Fruit fly (Drosophila melanogaster) whole organism, embryonic: ENCODE measurements around the gene CG32448.

Source experiments
- Ada2b ChIP-seq: fragments of 200-800 bp; sonication (Bioruptor generic); IDR thresholded peaks from 2 replicates; pipeline ENCODE4 v1.3.6; 2022; ENCODE audit warnings: missing biosample characterization, missing genetic modification characterization
- Blimp-1 ChIP-seq: fragments of 200-800 bp; sonication (Bioruptor generic); optimal IDR thresholded peaks from 3 replicates; lab custom pipeline; 2018; ENCODE audit warnings: missing biosample characterization, missing genetic modification characterization, mild to moderate bottlenecking, moderate library complexity, missing genetic modification reagents
- CG10209 ChIP-seq: fragments of 200-800 bp; sonication (Bioruptor generic); optimal IDR thresholded peaks from 3 replicates; lab custom pipeline; 2017; ENCODE audit warnings: missing biosample characterization, mild to moderate bottlenecking, missing genetic modification characterization, missing genetic modification reagents
- CG10431 ChIP-seq: fragments of 200-800 bp; sonication (Bioruptor generic); optimal IDR thresholded peaks from 3 replicates; lab custom pipeline; 2018; ENCODE audit warnings: missing biosample characterization, mild to moderate bottlenecking, missing genetic modification characterization
- CG10543 ChIP-seq: fragments of 200-800 bp; sonication (Bioruptor generic); optimal IDR thresholded peaks from 3 replicates; lab custom pipeline; 2017; ENCODE audit warnings: missing biosample characterization, mild to moderate bottlenecking, missing genetic modification characterization, moderate library complexity
- CG11085 ChIP-seq: fragments of 200-800 bp; sonication (Bioruptor generic); IDR thresholded peaks from 2 replicates; pipeline ENCODE4 v1.3.6; 2022; ENCODE audit warnings: missing biosample characterization, missing genetic modification characterization
- CG15479 ChIP-seq: fragments of 200-800 bp; sonication (Bioruptor generic); optimal IDR thresholded peaks from 3 replicates; lab custom pipeline; 2019; ENCODE audit warnings: missing biosample characterization, mild to moderate bottlenecking, missing genetic modification characterization, moderate library complexity
- CG15601 ChIP-seq: fragments of 200-800 bp; sonication (Bioruptor generic); optimal IDR thresholded peaks from 3 replicates; lab custom pipeline; 2019; ENCODE audit warnings: missing biosample characterization, mild to moderate bottlenecking, missing genetic modification characterization, moderate library complexity
- CG1602 ChIP-seq: fragments of 200-800 bp; sonication (Bioruptor generic); optimal IDR thresholded peaks from 3 replicates; lab custom pipeline; 2016; ENCODE audit warnings: missing biosample characterization, missing genetic modification characterization
- CG17802 ChIP-seq: fragments of 200-800 bp; sonication (Bioruptor generic); optimal IDR thresholded peaks from 2 replicates; lab custom pipeline; 2018; ENCODE audit warnings: missing biosample characterization, mild to moderate bottlenecking, missing genetic modification characterization, moderate library complexity
- CG2712 ChIP-seq: fragments of 200-800 bp; optimal IDR thresholded peaks from 3 replicates; lab custom pipeline; 2019; ENCODE audit warnings: missing biosample characterization, mild to moderate bottlenecking, missing genetic modification characterization, moderate library complexity
- CG2875 ChIP-seq: fragments of 200-800 bp; sonication (Bioruptor generic); optimal IDR thresholded peaks from 2 replicates; lab custom pipeline; 2017; ENCODE audit warnings: missing biosample characterization, mild to moderate bottlenecking, missing genetic modification characterization, missing genetic modification reagents
- CG3163 ChIP-seq: fragments of 200-800 bp; sonication (Bioruptor generic); optimal IDR thresholded peaks from 3 replicates; lab custom pipeline; 2016; ENCODE audit warnings: missing biosample characterization, missing genetic modification characterization
- CG32532 ChIP-seq: fragments of 200-800 bp; sonication (Bioruptor generic); IDR thresholded peaks from 2 replicates; pipeline ENCODE4 v1.3.6; 2022; ENCODE audit warnings: missing biosample characterization, missing genetic modification characterization
- CG3407 ChIP-seq: fragments of 200-800 bp; sonication (Bioruptor generic); optimal IDR thresholded peaks from 2 replicates; lab custom pipeline; 2018; ENCODE audit warnings: missing biosample characterization, mild to moderate bottlenecking, missing genetic modification characterization
- CG3995 ChIP-seq: fragments of 200-800 bp; sonication (Bioruptor generic); optimal IDR thresholded peaks from 3 replicates; lab custom pipeline; 2016; ENCODE audit warnings: missing biosample characterization, missing genetic modification characterization
- CG5245 ChIP-seq: fragments of 200-800 bp; sonication (Bioruptor generic); optimal IDR thresholded peaks from 3 replicates; lab custom pipeline; 2016; ENCODE audit warnings: missing biosample characterization, missing genetic modification characterization
- CG6813 ChIP-seq: fragments of 200-800 bp; sonication (Bioruptor generic); optimal IDR thresholded peaks from 2 replicates; lab custom pipeline; 2017; ENCODE audit warnings: missing biosample characterization, missing genetic modification characterization, mild to moderate bottlenecking, moderate library complexity, missing genetic modification reagents
- CG7987 ChIP-seq: fragments of 200-800 bp; sonication (Bioruptor generic); optimal IDR thresholded peaks from 2 replicates; lab custom pipeline; 2018; ENCODE audit warnings: missing biosample characterization, mild to moderate bottlenecking, missing genetic modification characterization, moderate library complexity
- CG8290 ChIP-seq, 3 experiments: fragments of 200-800 bp; sonication (Bioruptor generic); optimal IDR thresholded peaks; 2 replicates each; lab custom pipeline; 2016 to 2019; ENCODE audit warnings: missing biosample characterization in 3 of 3, missing genetic modification characterization in 3 of 3, mild to moderate bottlenecking in 2 of 3, moderate library complexity in 1 of 3
- CG8388 ChIP-seq: fragments of 200-800 bp; sonication (Bioruptor generic); optimal IDR thresholded peaks from 2 replicates; lab custom pipeline; 2019; ENCODE audit warnings: missing biosample characterization, mild to moderate bottlenecking, missing genetic modification characterization, moderate library complexity
- D ChIP-seq, 2 experiments: fragments of 200-800 bp in 1 of 2; fragments of >200 bp in 1 of 2; sonication (Bioruptor generic) in 1 of 2; optimal IDR thresholded peaks; 2 replicates in 1 of 2; 3 replicates in 1 of 2; lab custom pipeline; 2017; ENCODE audit warnings: mild to moderate bottlenecking in 1 of 2, missing biosample characterization in 1 of 2, missing genetic modification characterization in 1 of 2, missing genetic modification reagents in 1 of 2
- MTF-1 ChIP-seq: fragments of 200-800 bp; sonication (Bioruptor generic); optimal IDR thresholded peaks from 2 replicates; lab custom pipeline; 2018; ENCODE audit warnings: missing biosample characterization, mild to moderate bottlenecking, missing genetic modification characterization, borderline replicate concordance
- Neu2 ChIP-seq: fragments of 200-800 bp; sonication (Bioruptor generic); optimal IDR thresholded peaks from 3 replicates; lab custom pipeline; 2016; ENCODE audit warnings: missing biosample characterization, missing genetic modification characterization, borderline replicate concordance
- Scr ChIP-seq: fragments of 200-800 bp; sonication (Bioruptor generic); IDR thresholded peaks from 2 replicates; pipeline ENCODE4 v1.3.6; 2022; ENCODE audit warnings: missing biosample characterization, missing genetic modification characterization; ENCODE audit not compliant: partially characterized antibody
- ase ChIP-seq: fragments of 200-800 bp; sonication (Bioruptor generic); IDR thresholded peaks from 3 replicates; pipeline ENCODE4 v1.3.6; 2022; ENCODE audit warnings: missing biosample characterization, missing genetic modification characterization
- bigmax ChIP-seq: fragments of 200-800 bp; sonication (Bioruptor generic); optimal IDR thresholded peaks from 2 replicates; lab custom pipeline; 2018; ENCODE audit warnings: missing biosample characterization, mild to moderate bottlenecking, missing genetic modification characterization
- bowl ChIP-seq: fragments of 200-800 bp; sonication (Bioruptor generic); IDR thresholded peaks from 2 replicates; pipeline ENCODE4 v1.3.6; 2022; ENCODE audit warnings: missing biosample characterization, missing genetic modification characterization
- da ChIP-seq: fragments of 200-800 bp; sonication (Bioruptor generic); optimal IDR thresholded peaks from 2 replicates; lab custom pipeline; 2016; ENCODE audit warnings: missing biosample characterization, missing genetic modification characterization
- dati ChIP-seq: fragments of 200-800 bp; sonication (Bioruptor generic); IDR thresholded peaks from 2 replicates; pipeline ENCODE4 v1.3.6; 2022; ENCODE audit warnings: missing biosample characterization, missing genetic modification characterization
- ftz-f1 ChIP-seq: fragments of 200-800 bp; sonication (Bioruptor generic); optimal IDR thresholded peaks from 2 replicates; lab custom pipeline; 2016; ENCODE audit warnings: missing biosample characterization, missing genetic modification characterization
- gem ChIP-seq: fragments of 200-800 bp; sonication (Bioruptor generic); optimal IDR thresholded peaks from 2 replicates; lab custom pipeline; 2019; ENCODE audit warnings: missing biosample characterization, mild to moderate bottlenecking, missing genetic modification characterization, moderate library complexity
- jing ChIP-seq: fragments of 200-800 bp; sonication (Bioruptor generic); optimal IDR thresholded peaks from 2 replicates; lab custom pipeline; 2018; ENCODE audit warnings: missing biosample characterization, mild to moderate bottlenecking, missing genetic modification characterization
- kay ChIP-seq: fragments of 200-800 bp; sonication (Bioruptor generic); optimal IDR thresholded peaks from 2 replicates; lab custom pipeline; 2016; ENCODE audit warnings: missing biosample characterization, missing genetic modification characterization
- nau ChIP-seq: fragments of 200-800 bp; sonication (Bioruptor generic); optimal IDR thresholded peaks from 3 replicates; lab custom pipeline; 2017; ENCODE audit warnings: missing biosample characterization, mild to moderate bottlenecking, missing genetic modification characterization, missing genetic modification reagents
- otp ChIP-seq: fragments of 200-800 bp; sonication (Bioruptor generic); IDR thresholded peaks from 3 replicates; pipeline ENCODE4, ENCODE4 v1.3.6; 2022; ENCODE audit warnings: missing biosample characterization, missing genetic modification characterization
- ranshi ChIP-seq: fragments of 200-800 bp; sonication (Bioruptor generic); IDR thresholded peaks from 2 replicates; pipeline ENCODE4 v1.3.6; 2022; ENCODE audit warnings: missing biosample characterization, missing genetic modification characterization
- sima ChIP-seq: fragments of 200-800 bp; sonication (Bioruptor generic); optimal IDR thresholded peaks from 2 replicates; lab custom pipeline; 2016; ENCODE audit warnings: missing biosample characterization, missing genetic modification characterization
- sisA ChIP-seq: fragments of 200-800 bp; sonication (Bioruptor generic); IDR thresholded peaks from 2 replicates; pipeline ENCODE4 v1.3.6; 2022; ENCODE audit warnings: missing biosample characterization, missing genetic modification characterization
- slp2 ChIP-seq: fragments of 200-800 bp; sonication (Bioruptor generic); optimal IDR thresholded peaks from 2 replicates; lab custom pipeline; 2016; ENCODE audit warnings: missing biosample characterization, missing genetic modification characterization
- sr ChIP-seq: fragments of 200-800 bp; sonication (Bioruptor generic); IDR thresholded peaks from 3 replicates; pipeline ENCODE4 v1.3.6; 2022; ENCODE audit warnings: missing biosample characterization, missing genetic modification characterization
- ssp ChIP-seq: fragments of 200-800 bp; sonication (Bioruptor generic); IDR thresholded peaks from 2 replicates; pipeline ENCODE4 v1.3.6; 2022; ENCODE audit warnings: missing biosample characterization, missing genetic modification characterization
- tgo ChIP-seq: fragments of 200-800 bp; sonication (Bioruptor generic); IDR thresholded peaks from 3 replicates; pipeline ENCODE4 v1.3.6; 2022; ENCODE audit warnings: missing biosample characterization, missing genetic modification characterization
- tin ChIP-seq: fragments of 200-800 bp; sonication (Bioruptor generic); optimal IDR thresholded peaks from 3 replicates; lab custom pipeline; 2016; ENCODE audit warnings: missing biosample characterization, missing genetic modification characterization
- tio ChIP-seq: fragments of 200-800 bp; sonication (Bioruptor generic); optimal IDR thresholded peaks from 2 replicates; lab custom pipeline; 2017; ENCODE audit warnings: missing biosample characterization, missing genetic modification characterization, inconsistent platforms
- zen2 ChIP-seq: fragments of 200-800 bp; sonication (Bioruptor generic); IDR thresholded peaks from 3 replicates; pipeline ENCODE4 v1.3.6; 2022; ENCODE audit warnings: missing biosample characterization, missing genetic modification characterization; ENCODE audit not compliant: partially characterized antibody

The CG32448 gene

DNA sequence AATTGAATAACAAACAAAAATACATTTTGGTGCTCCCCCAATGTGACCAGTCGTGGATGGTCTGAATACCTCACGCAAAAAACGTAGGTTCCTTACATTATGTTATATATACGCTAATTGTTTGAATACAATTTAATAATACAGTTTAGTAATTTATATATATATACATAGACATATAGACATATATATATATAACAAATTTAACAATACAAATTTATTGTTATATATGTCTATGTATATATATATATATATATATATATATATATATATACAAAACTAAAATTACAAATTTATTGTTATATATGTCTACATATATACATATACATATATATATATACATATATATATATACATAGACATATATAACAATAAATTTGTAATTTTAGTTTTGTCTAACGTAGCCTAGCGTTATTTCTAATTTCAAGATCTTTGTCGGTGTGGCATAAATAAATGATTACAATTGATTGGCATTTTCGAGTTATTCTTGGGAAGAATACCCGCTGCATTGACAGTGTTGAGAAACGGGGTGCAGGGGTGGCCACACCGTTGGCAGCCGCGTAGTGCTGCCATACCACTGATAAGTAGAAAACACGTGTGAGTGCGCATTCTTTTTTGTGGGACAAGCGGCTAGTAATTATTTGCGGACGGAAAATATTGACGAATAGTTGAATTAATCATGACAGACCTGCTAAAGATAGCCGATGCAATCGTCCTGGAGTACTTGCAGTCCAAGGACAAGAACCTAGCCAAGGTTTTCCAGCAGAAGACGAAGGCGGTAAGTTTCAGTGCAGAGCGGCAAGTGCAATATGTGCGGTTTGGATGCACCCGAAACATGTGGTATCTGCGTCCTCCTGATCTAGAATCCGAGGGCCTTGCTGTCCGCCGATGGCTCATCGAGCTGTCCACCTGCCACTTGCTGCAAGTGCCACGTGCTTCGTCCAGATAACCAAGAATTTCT lies 4.2 kb upstream of the CG32448 start, which contains the start of the genes CG7148 and Nopp140 (continued):
- TF ChIP-seq CG3163 (peak; percentile 38), gem (tag; lab: Kevin White, UChicago) (peak; percentile 72), tin (GFP tag; lab: Kevin White, UChicago) (peak; percentile 71), kay (GFP tag; lab: Kevin White, UChicago) (peak; percentile 1), CG1602 (peak; percentile 57), Neu2 (GFP tag; lab: Kevin White, UChicago) (no peak), tgo (GFP tag; lab: Robert Waterston, UW) (peak; percentile 59), CG8290 (GFP tag; optimal IDR thresholded peaks at IDR 0.05; lab: Kevin White, UChicago) (peak; percentile 32), CG8290 (tag; optimal IDR thresholded peaks at IDR 0.05; lab: Kevin White, UChicago) (peak in 1 of 2 experiments; percentile 94), CG2875 (peak; percentile 39), zen2 (GFP tag; lab: Robert Waterston, UW) (no peak), CG7987 (GFP tag; lab: Kevin White, UChicago) (peak; percentile 77), slp2 (peak; percentile 10), jing (no peak), D (optimal IDR thresholded peaks at IDR 0.05; lab: Kevin White, UChicago) (no peak), D (GFP tag; optimal IDR thresholded peaks at IDR 0.05; lab: Kevin White, UChicago) (peak; percentile 25), CG5245 (GFP tag; lab: Kevin White, UChicago) (peak; percentile 69), CG15479 (GFP tag; lab: Kevin White, UChicago) (no peak), CG3995 (peak; percentile 13), CG10543 (GFP tag; lab: Kevin White, UChicago) (peak; percentile 68), bigmax (GFP tag; lab: Kevin White, UChicago) (no peak), CG6813 (GFP tag; lab: Kevin White, UChicago) (peak; percentile 50), CG8388 (GFP tag; lab: Kevin White, UChicago) (peak; percentile 49), CG10431 (GFP tag; lab: Kevin White, UChicago) (no peak), bowl (0 out of 2 replicates have a peak, but pooled peaks have one; percentile 25), sima (GFP tag; lab: Kevin White, UChicago) (no peak), MTF-1 (peak; percentile 40), tio (GFP tag; lab: Kevin White, UChicago) (no peak), Blimp-1 (GFP tag; lab: Kevin White, UChicago) (no peak), ssp (peak; percentile 63), Ada2b (GFP tag; lab: Robert Waterston, UW) (peak; percentile 56), otp (GFP tag; lab: Robert Waterston, UW) (peak; percentile 64; the same call in 2 of the 3 replicates), ase (peak; percentile 44; the same call in 1 of the 3 replicates), CG10209 (GFP tag; lab: Kevin White, UChicago) (peak; percentile 63), sr (GFP tag; lab: Robert Waterston, UW) (peak; percentile 8; the same call in 1 of the 3 replicates), CG2712 (peak; percentile 68), sisA (GFP tag; lab: Robert Waterston, UW) (peak; percentile 54), ftz-f1 (GFP tag; lab: Kevin White, UChicago) (peak; percentile 36), CG11085 (GFP tag; lab: Robert Waterston, UW) (peak; percentile 52), CG32532 (GFP tag; lab: Robert Waterston, UW) (peak; percentile 83), CG15601 (tag; lab: Kevin White, UChicago) (peak; percentile 27), Scr (no peak; the same call in 1 of the 2 replicates), da (GFP tag; lab: Kevin White, UChicago) (no peak), dati (GFP tag; lab: Robert Waterston, UW) (0 out of 2 replicates have a peak, but pooled peaks have one; percentile 30), ranshi (GFP tag; lab: Robert Waterston, UW) (peak; percentile 60), nau (GFP tag; lab: Kevin White, UChicago) (no peak), CG3407 (GFP tag; lab: Kevin White, UChicago) (peak; percentile 2), CG17802 (tag; lab: Kevin White, UChicago) (peak; percentile 78)
